Worm (Caenorhabditis elegans): ENCODE results near the gene fipr-28.
"Not testable (repeated sequence)": the region's sequence is repeated elsewhere in the genome, so short reads cannot be mapped to it uniquely, and the experiment has no call there.

The fipr-28 gene

DNA sequence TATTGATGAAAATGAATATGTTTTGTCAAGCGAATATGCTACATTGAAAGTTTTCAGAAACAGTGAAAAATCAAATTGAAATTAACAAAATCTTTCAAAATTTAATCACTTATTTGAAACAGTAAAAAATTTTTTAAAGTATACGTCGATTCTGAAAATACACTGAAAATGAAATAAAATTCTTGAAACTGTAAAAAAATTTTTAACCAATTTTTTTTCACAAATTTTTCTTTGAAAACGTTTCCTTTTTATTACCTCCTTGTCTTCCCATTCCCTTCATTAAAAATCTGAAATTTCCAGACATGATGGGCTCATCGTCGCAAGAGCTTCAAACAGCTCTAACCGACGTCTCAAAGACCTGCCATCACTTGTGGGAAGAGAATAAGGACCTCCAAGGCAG is 36.2 kb downstream of the fipr-28 start, which contains the start of gene sta-1:
TSS of gene sta-1 (plus strand) at position 301 of the 400 bp plus-strand sequence.
- not testable (repeated sequence) for TF ChIP-seq ztf-4, nhr-11, lin-39 (tag; optimal IDR thresholded peaks at IDR 0.05)

Data from whole organism, L3 larva.